Worm (Caenorhabditis elegans): Measurements from ENCODE around the gene F31E8.4.
A peak's percentile ranks its signal among the peaks of the same experiment; 100 is the strongest.

F31E8.4 gene

ce11 chrII:6800104-6800711 lies at the start of gene F31E8.4:
F31E8.4 (minus strand) TSS chrII:6800154.
- peak; percentile 34 for TF ChIP-seq R02D3.7 (tag; optimal IDR thresholded peaks at IDR 0.05)
- TF ChIP-seq ceh-28 (tag; optimal IDR thresholded peaks at IDR 0.05): no peak
- TF ChIP-seq tra-1 (GFP tag; IDR thresholded peaks at IDR 0.05): 0 out of 2 replicates have a peak, but pooled peaks have one; percentile 18
- TF ChIP-seq php-3 (GFP tag; IDR thresholded peaks at IDR 0.05): peak; percentile 49; the same call in 1 of the 2 replicates
- peak; percentile 61 for TF ChIP-seq hlh-11 (tag; optimal IDR thresholded peaks at IDR 0.05)
- TF ChIP-seq hlh-30 (tag; optimal IDR thresholded peaks at IDR 0.05; ENCODE audit: insufficient read depth): peak; percentile 24
- TF ChIP-seq nhr-77 (tag; optimal IDR thresholded peaks at IDR 0.05): peak; percentile 53
- no peak for TF ChIP-seq fkh-10 (GFP tag; optimal IDR thresholded peaks at IDR 0.05)
- TF ChIP-seq dmd-6 (GFP tag; IDR thresholded peaks at IDR 0.05): peak; percentile 52
- TF ChIP-seq nhr-28 (tag; optimal IDR thresholded peaks at IDR 0.05): peak; percentile 88
- peak; percentile 1 for TF ChIP-seq nhr-6 (tag; optimal IDR thresholded peaks at IDR 0.05)
- TF ChIP-seq pqm-1 (tag; optimal IDR thresholded peaks at IDR 0.05): peak; percentile 81
- TF ChIP-seq mes-2 (tag; optimal IDR thresholded peaks at IDR 0.05; ENCODE audit: poor library complexity, severe bottlenecking): peak; percentile 42
- TF ChIP-seq daf-12 (tag; optimal IDR thresholded peaks at IDR 0.05): no peak
- TF ChIP-seq mdl-1 (tag; optimal IDR thresholded peaks at IDR 0.05): peak in 1 of 2 experiments; percentile 15
- TF ChIP-seq daf-16 (GFP tag; optimal IDR thresholded peaks at IDR 0.05): no peak
- TF ChIP-seq daf-16 (tag; optimal IDR thresholded peaks at IDR 0.05): peak; percentile 85
- TF ChIP-seq unc-62 (GFP tag; optimal IDR thresholded peaks at IDR 0.05 in 1 of 2): peak in 1 of 2 experiments; percentile 88
- no peak for TF ChIP-seq unc-62 (tag; optimal IDR thresholded peaks at IDR 0.05)
- no peak for TF ChIP-seq lin-13 (GFP tag; optimal IDR thresholded peaks at IDR 0.05)
- no peak for TF ChIP-seq ztf-7 (tag; optimal IDR thresholded peaks at IDR 0.05)

- TF ChIP-seq saeg-2 (GFP tag; IDR thresholded peaks at IDR 0.05): no peak
- TF ChIP-seq madf-9 (GFP tag; conservative IDR thresholded peaks at IDR 0.05): no peak
- TF ChIP-seq daf-16 (GFP tag; optimal IDR thresholded peaks at IDR 0.05): peak in 1 of 2 experiments; percentile 67
- no peak for TF ChIP-seq daf-16 (tag; optimal IDR thresholded peaks at IDR 0.05)
- no peak for TF ChIP-seq aly-2 (tag; optimal IDR thresholded peaks at IDR 0.05)
- TF ChIP-seq Y48G9A.11 (GFP tag; IDR thresholded peaks at IDR 0.05): no peak
- TF ChIP-seq tra-1 (GFP tag; IDR thresholded peaks at IDR 0.05): 0 out of 2 replicates have a peak, but pooled peaks have one; percentile 36
- 0 out of 2 replicates have a peak, but pooled peaks have one; percentile 20 for TF ChIP-seq T26A8.4 (GFP tag; IDR thresholded peaks at IDR 0.05)
- no peak for TF ChIP-seq attf-4 (tag; optimal IDR thresholded peaks at IDR 0.05)
- peak; percentile 52 for TF ChIP-seq dmd-6 (GFP tag; IDR thresholded peaks at IDR 0.05)
- peak; percentile 41; the same call in 1 of the 2 replicates for TF ChIP-seq ceh-20 (GFP tag; IDR thresholded peaks at IDR 0.05)
- TF ChIP-seq nhr-48 (tag; optimal IDR thresholded peaks at IDR 0.05): peak; percentile 81
- TF ChIP-seq nhr-237 (tag; optimal IDR thresholded peaks at IDR 0.05): no peak
- no peak for TF ChIP-seq F44E2.7 (GFP tag; IDR thresholded peaks at IDR 0.05)
- TF ChIP-seq nhr-42 (GFP tag; IDR thresholded peaks at IDR 0.05): no peak
- no peak for TF ChIP-seq set-16 (GFP tag; IDR thresholded peaks at IDR 0.05)
- peak in 1 of 2 experiments; percentile 80 for TF ChIP-seq hif-1 (tag; optimal IDR thresholded peaks at IDR 0.05)
- TF ChIP-seq mdt-29 (GFP tag; IDR thresholded peaks at IDR 0.05): no peak
- TF ChIP-seq unc-62 (GFP tag; optimal IDR thresholded peaks at IDR 0.05 in 1 of 2): peak in 1 of 2 experiments; percentile 99
- TF ChIP-seq unc-62 (tag; optimal IDR thresholded peaks at IDR 0.05): no peak
- TF ChIP-seq nhr-11 (tag; optimal IDR thresholded peaks at IDR 0.05): peak; percentile 76
- no peak for TF ChIP-seq lim-7 (GFP tag; IDR thresholded peaks at IDR 0.05)
- TF ChIP-seq mep-1 (tag; optimal IDR thresholded peaks at IDR 0.05): peak; percentile 54
- peak; percentile 40 for TF ChIP-seq egl-27 (tag; optimal IDR thresholded peaks at IDR 0.05)
- no peak for TF ChIP-seq Y75B8A.6 (GFP tag; IDR thresholded peaks at IDR 0.05)
- peak; percentile 15 for TF ChIP-seq dpl-1 (GFP tag; optimal IDR thresholded peaks at IDR 0.05)
- TF ChIP-seq T20F7.1 (GFP tag; optimal IDR thresholded peaks at IDR 0.05): no peak
- no peak for TF ChIP-seq snpc-1.2 (GFP tag; IDR thresholded peaks at IDR 0.05)
- TF ChIP-seq hlh-30 (tag; optimal IDR thresholded peaks at IDR 0.05; ENCODE audit: insufficient read depth): peak; percentile 89
- TF ChIP-seq ztf-11 (tag; optimal IDR thresholded peaks at IDR 0.05): no peak
- peak; percentile 20 for TF ChIP-seq mes-2 (tag; optimal IDR thresholded peaks at IDR 0.05; ENCODE audit: poor library complexity, severe bottlenecking)
- peak; percentile 64 for TF ChIP-seq lin-1 (GFP tag; IDR thresholded peaks at IDR 0.05)
- TF ChIP-seq gei-8 (GFP tag; optimal IDR thresholded peaks at IDR 0.05): no peak
- no peak for TF ChIP-seq ZK337.2 (GFP tag; IDR thresholded peaks at IDR 0.05)
- TF ChIP-seq pqm-1 (tag; optimal IDR thresholded peaks at IDR 0.05): no peak
- TF ChIP-seq pha-4 (GFP tag; IDR thresholded peaks at IDR 0.05): no peak
- no peak for TF ChIP-seq pha-4 (tag; optimal IDR thresholded peaks at IDR 0.05)
Observed at ce11 chrII:6849308-6849707, 49.4 kb upstream of the F31E8.4 start.

All from whole organism, L4 larva.